Fruit fly (Drosophila melanogaster): Measurements from ENCODE around the gene CG31668.
A peak's percentile ranks its signal among the peaks of the same experiment; 100 is the strongest.

The CG31668 gene

dm6 chr2L:2161244-2162243 lies 44.4 kb downstream of the CG31668 start (continued):
- peak; percentile 46 for TF ChIP-seq Gug (GFP tag; IDR thresholded peaks at IDR 0.05)
- peak; percentile 61 for TF ChIP-seq CG6792 (GFP tag; optimal IDR thresholded peaks at IDR 0.05)
- peak; percentile 63 for TF ChIP-seq Eip75B (GFP tag; optimal IDR thresholded peaks at IDR 0.05)
- TF ChIP-seq CG3032 (tag; optimal IDR thresholded peaks at IDR 0.05): peak; percentile 44
- peak; percentile 9 for TF ChIP-seq vri (GFP tag; optimal IDR thresholded peaks at IDR 0.05)
- TF ChIP-seq salr (GFP tag; optimal IDR thresholded peaks at IDR 0.05): peak; percentile 31 to 78
- peak; percentile 63 for TF ChIP-seq Hr4 (GFP tag; optimal IDR thresholded peaks at IDR 0.05)
- no peak for TF ChIP-seq CG8119 (GFP tag; IDR thresholded peaks at IDR 0.05)
- peak; percentile 81 for TF ChIP-seq topi (GFP tag; optimal IDR thresholded peaks at IDR 0.05)
- peak; percentile 94 for TF ChIP-seq svp (GFP tag)
- TF ChIP-seq fd85E (GFP tag; optimal IDR thresholded peaks at IDR 0.05): no peak
- TF ChIP-seq Eip78C (GFP tag): peak; percentile 93
- TF ChIP-seq CG10669 (GFP tag; optimal IDR thresholded peaks at IDR 0.05): peak; percentile 53
- TF ChIP-seq acj6 (GFP tag; optimal IDR thresholded peaks at IDR 0.05): peak; percentile 63
- TF ChIP-seq net (GFP tag; optimal IDR thresholded peaks at IDR 0.05): peak; percentile 53
- peak; percentile 34 for TF ChIP-seq CG11762 (GFP tag; optimal IDR thresholded peaks at IDR 0.05; ENCODE audit: insufficient read depth)
- peak; percentile 74 for TF ChIP-seq CG10631 (GFP tag; optimal IDR thresholded peaks at IDR 0.05)
- TF ChIP-seq dsx (GFP tag; optimal IDR thresholded peaks at IDR 0.05; ENCODE audit: poor library complexity, severe bottlenecking): peak; percentile 50
- peak; percentile 63; the same call in 2 of the 3 replicates for TF ChIP-seq CG6163 (GFP tag; IDR thresholded peaks at IDR 0.05)
- peak; percentile 53 for TF ChIP-seq OdsH (GFP tag; optimal IDR thresholded peaks at IDR 0.05)
- no peak for TF ChIP-seq CG16779 (tag; optimal IDR thresholded peaks at IDR 0.05)
- peak; percentile 77 for TF ChIP-seq Sox14 (GFP tag; optimal IDR thresholded peaks at IDR 0.05)
- peak; percentile 57 for TF ChIP-seq CG11902 (GFP tag; optimal IDR thresholded peaks at IDR 0.05)
- peak; percentile 72 for TF ChIP-seq pdm3 (GFP tag; optimal IDR thresholded peaks at IDR 0.05)
- peak; percentile 68 for TF ChIP-seq CG4318 (GFP tag; optimal IDR thresholded peaks at IDR 0.05)
- peak; percentile 76 for TF ChIP-seq lz (GFP tag; optimal IDR thresholded peaks at IDR 0.05)
- peak; percentile 8; the same call in 1 of the 2 replicates for TF ChIP-seq CG15336 (GFP tag; IDR thresholded peaks at IDR 0.05)
- peak; percentile 24 for TF ChIP-seq CG8319 (GFP tag; optimal IDR thresholded peaks at IDR 0.05)
- TF ChIP-seq fkh (GFP tag; optimal IDR thresholded peaks at IDR 0.05): no peak
- TF ChIP-seq Ets96B (tag; optimal IDR thresholded peaks at IDR 0.05): peak; percentile 40
- TF ChIP-seq esn (GFP tag; optimal IDR thresholded peaks at IDR 0.05): peak; percentile 84
- TF ChIP-seq Hr39 (GFP tag; optimal IDR thresholded peaks at IDR 0.05): peak; percentile 73
- TF ChIP-seq Blimp-1 (GFP tag; optimal IDR thresholded peaks at IDR 0.05): no peak

- no peak for TF ChIP-seq Eip93F (GFP tag; optimal IDR thresholded peaks at IDR 0.05)
- no peak for TF ChIP-seq dac (GFP tag; optimal IDR thresholded peaks at IDR 0.05)
- no peak for TF ChIP-seq ss (GFP tag; optimal IDR thresholded peaks at IDR 0.05)
- no peak for TF ChIP-seq cyc (GFP tag; optimal IDR thresholded peaks at IDR 0.05)
- TF ChIP-seq dsx (GFP tag; optimal IDR thresholded peaks at IDR 0.05; ENCODE audit: poor library complexity, severe bottlenecking): no peak
- TF ChIP-seq Sox102F (GFP tag; optimal IDR thresholded peaks at IDR 0.05): no peak
- TF ChIP-seq CG6808 (GFP tag; optimal IDR thresholded peaks at IDR 0.05): no peak
- no peak for TF ChIP-seq CG11762 (GFP tag; optimal IDR thresholded peaks at IDR 0.05; ENCODE audit: insufficient read depth)
- TF ChIP-seq CG8319 (GFP tag; optimal IDR thresholded peaks at IDR 0.05): no peak
- TF ChIP-seq Ets21C (GFP tag; optimal IDR thresholded peaks at IDR 0.05): no peak
- TF ChIP-seq acj6 (GFP tag; optimal IDR thresholded peaks at IDR 0.05): no peak
- TF ChIP-seq Hr4 (GFP tag; optimal IDR thresholded peaks at IDR 0.05): no peak
- TF ChIP-seq Hr38 (GFP tag; optimal IDR thresholded peaks at IDR 0.05): no peak
- TF ChIP-seq CG6276 (GFP tag; optimal IDR thresholded peaks at IDR 0.05): no peak
- TF ChIP-seq pdm3 (GFP tag; optimal IDR thresholded peaks at IDR 0.05): no peak
These were observed 50.5 kb downstream of the CG31668 start, which contains the start of gene CG15382 for dm6 chr2L:2155453-2155852. Gene CG15382 (plus strand): TSS chr2L:2155753.
